Worm (Caenorhabditis elegans) whole organism, mixed stage, embryonic: Measurements from ENCODE around the gene R144.11.

Experiments
- M03D4.4 ChIP-seq: sonication (generic microtip); optimal IDR thresholded peaks from 2 replicates; lab custom pipeline; 2017; ENCODE audit warnings: mild to moderate bottlenecking, missing genetic modification characterization, missing compliant biosample characterization
- blmp-1 ChIP-seq: fragments of 150-350 bp; optimal IDR thresholded peaks from 2 replicates; lab custom pipeline; 2014; ENCODE audit warnings: missing biosample characterization, missing genetic modification characterization
- ceh-39 ChIP-seq: fragments of 150-350 bp; optimal IDR thresholded peaks from 2 replicates; lab custom pipeline; 2014; ENCODE audit warnings: missing biosample characterization, missing genetic modification characterization
- ceh-43 ChIP-seq: fragments of 200-800 bp; sonication (Bioruptor generic); optimal IDR thresholded peaks from 2 replicates; lab custom pipeline; 2018; ENCODE audit warnings: mild to moderate bottlenecking, missing genetic modification characterization, moderate library complexity, missing compliant biosample characterization
- ceh-83 ChIP-seq: fragments of 200-800 bp; sonication (Bioruptor generic); optimal IDR thresholded peaks from 2 replicates; lab custom pipeline; 2018; ENCODE audit warnings: mild to moderate bottlenecking, missing genetic modification characterization, missing compliant biosample characterization
- ces-1 ChIP-seq: fragments of 150-350 bp; optimal IDR thresholded peaks from 2 replicates; lab custom pipeline; 2014; ENCODE audit warnings: missing biosample characterization, missing genetic modification reagents, missing genetic modification characterization
- cnd-1 ChIP-seq: fragments of 200-800 bp; sonication (Bioruptor generic); optimal IDR thresholded peaks from 2 replicates; lab custom pipeline; 2018; ENCODE audit warnings: mild to moderate bottlenecking, missing genetic modification characterization, missing compliant biosample characterization
- drap-1 ChIP-seq: fragments of 200-800 bp; sonication (Bioruptor generic); optimal IDR thresholded peaks from 3 replicates; lab custom pipeline; 2018; ENCODE audit warnings: mild to moderate bottlenecking, missing genetic modification characterization, missing compliant biosample characterization
- elt-1 ChIP-seq: sonication (generic microtip); optimal IDR thresholded peaks from 2 replicates; lab custom pipeline; 2017; ENCODE audit warnings: missing genetic modification characterization, mild to moderate bottlenecking, missing compliant biosample characterization, antibody characterized with exemption, moderate library complexity, borderline replicate concordance; ENCODE audit not compliant: insufficient read depth
- elt-3 ChIP-seq: fragments of 150-350 bp; optimal IDR thresholded peaks from 2 replicates; lab custom pipeline; 2014; ENCODE audit warnings: missing biosample characterization, missing genetic modification characterization
- flh-1 ChIP-seq: fragments of 200-800 bp; sonication (Bioruptor generic); optimal IDR thresholded peaks from 2 replicates; lab custom pipeline; 2018; ENCODE audit warnings: mild to moderate bottlenecking, missing genetic modification characterization, moderate library complexity, missing compliant biosample characterization
- hlh-1 ChIP-seq: fragments of 150-350 bp; optimal IDR thresholded peaks from 2 replicates; lab custom pipeline; 2014; ENCODE audit warnings: missing biosample characterization, missing genetic modification reagents, missing genetic modification characterization
- lin-13 ChIP-seq: fragments of 150-350 bp; optimal IDR thresholded peaks from 2 replicates; lab custom pipeline; 2014; ENCODE audit warnings: missing biosample characterization, missing genetic modification characterization
- lin-32 ChIP-seq: fragments of 200-800 bp; sonication (Bioruptor generic); optimal IDR thresholded peaks from 2 replicates; lab custom pipeline; 2018; ENCODE audit warnings: mild to moderate bottlenecking, missing genetic modification characterization, missing compliant biosample characterization
- mab-5 ChIP-seq: fragments of 150-350 bp; optimal IDR thresholded peaks from 2 replicates; lab custom pipeline; 2014; ENCODE audit warnings: missing biosample characterization, missing genetic modification characterization
- mep-1 ChIP-seq: fragments of 150-350 bp; optimal IDR thresholded peaks from 2 replicates; lab custom pipeline; 2017; ENCODE audit warnings: missing biosample characterization, missing genetic modification reagents, missing genetic modification characterization, inconsistent platforms
- mls-2 ChIP-seq: sonication (generic microtip); optimal IDR thresholded peaks from 2 replicates; lab custom pipeline; 2016; ENCODE audit warnings: mild to moderate bottlenecking, missing genetic modification characterization, moderate library complexity, missing compliant biosample characterization
- nhr-12 ChIP-seq: fragments of 150-350 bp; optimal IDR thresholded peaks from 2 replicates; lab custom pipeline; 2014; ENCODE audit warnings: missing biosample characterization, missing genetic modification characterization
- nhr-2 ChIP-seq: fragments of 150-350 bp; optimal IDR thresholded peaks from 2 replicates; lab custom pipeline; 2014; ENCODE audit warnings: missing biosample characterization, missing genetic modification characterization
- nhr-237 ChIP-seq: fragments of 150-350 bp; optimal IDR thresholded peaks from 2 replicates; lab custom pipeline; 2014; ENCODE audit warnings: missing biosample characterization, missing genetic modification characterization
- nhr-76 ChIP-seq: sonication (generic microtip); optimal IDR thresholded peaks from 2 replicates; lab custom pipeline; 2017; ENCODE audit warnings: missing biosample characterization, missing genetic modification characterization
- sem-2 ChIP-seq: fragments of 200-800 bp; sonication (Bioruptor generic); optimal IDR thresholded peaks from 2 replicates; lab custom pipeline; 2018; ENCODE audit warnings: mild to moderate bottlenecking, missing genetic modification characterization, missing compliant biosample characterization
- sptf-1 ChIP-seq: sonication (generic microtip); optimal IDR thresholded peaks from 2 replicates; lab custom pipeline; 2017; ENCODE audit warnings: mild to moderate bottlenecking, missing genetic modification characterization, moderate library complexity, missing compliant biosample characterization
- unc-120 ChIP-seq: sonication (generic microtip); optimal IDR thresholded peaks from 2 replicates; lab custom pipeline; 2017; ENCODE audit warnings: missing genetic modification characterization, missing compliant biosample characterization; ENCODE audit not compliant: poor library complexity, severe bottlenecking
- unc-39 ChIP-seq: fragments of 150-350 bp; optimal IDR thresholded peaks from 2 replicates; lab custom pipeline; 2014; ENCODE audit warnings: missing biosample characterization, missing genetic modification characterization
- unc-62 ChIP-seq: fragments of 150-350 bp; optimal IDR thresholded peaks from 2 replicates; lab custom pipeline; 2014; ENCODE audit warnings: missing biosample characterization, missing genetic modification reagents, missing genetic modification characterization
- zip-8 ChIP-seq: fragments of 150-350 bp; optimal IDR thresholded peaks from 2 replicates; lab custom pipeline; 2014; ENCODE audit warnings: missing biosample characterization, missing genetic modification characterization
- ztf-11 ChIP-seq: fragments of 150-350 bp; optimal IDR thresholded peaks from 2 replicates; lab custom pipeline; 2014; ENCODE audit warnings: missing biosample characterization, missing genetic modification characterization

The R144.11 gene

DNA sequence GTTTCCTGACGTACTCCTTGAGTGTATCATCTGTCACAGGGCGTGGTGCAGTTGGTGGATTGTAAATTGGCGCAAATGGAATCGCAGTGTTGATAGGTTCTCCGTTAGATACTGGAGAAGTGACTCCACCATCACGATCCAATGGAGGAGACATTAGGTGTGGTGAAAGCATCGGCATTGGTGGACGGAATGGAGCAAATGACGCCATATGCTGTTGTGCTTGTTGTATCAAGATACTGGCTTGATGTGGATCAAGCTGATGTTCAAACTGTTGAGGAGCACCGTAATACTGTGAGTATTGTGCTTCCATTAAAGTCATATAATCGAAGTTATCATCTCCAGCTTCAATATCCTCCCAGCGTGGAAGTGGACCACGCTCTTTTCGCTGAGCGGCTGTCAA, 3.8 kb upstream of the R144.11 start:
- no peak for TF ChIP-seq nhr-76 (tag; lab: Kevin White, UChicago)
- no peak for TF ChIP-seq nhr-2
- no peak for TF ChIP-seq lin-13 (tag; lab: Kevin White, UChicago)
- TF ChIP-seq lin-32, result no peak
- TF ChIP-seq mls-2 (tag; lab: Kevin White, UChicago), result no peak
- TF ChIP-seq flh-1 (GFP tag; lab: Kevin White, UChicago), result no peak
- TF ChIP-seq unc-39 (tag; lab: Kevin White, UChicago), result no peak
- TF ChIP-seq cnd-1, result no peak
- no peak for TF ChIP-seq ceh-43 (GFP tag; lab: Kevin White, UChicago)
- no peak for TF ChIP-seq sem-2 (GFP tag; lab: Kevin White, UChicago)

DNA sequence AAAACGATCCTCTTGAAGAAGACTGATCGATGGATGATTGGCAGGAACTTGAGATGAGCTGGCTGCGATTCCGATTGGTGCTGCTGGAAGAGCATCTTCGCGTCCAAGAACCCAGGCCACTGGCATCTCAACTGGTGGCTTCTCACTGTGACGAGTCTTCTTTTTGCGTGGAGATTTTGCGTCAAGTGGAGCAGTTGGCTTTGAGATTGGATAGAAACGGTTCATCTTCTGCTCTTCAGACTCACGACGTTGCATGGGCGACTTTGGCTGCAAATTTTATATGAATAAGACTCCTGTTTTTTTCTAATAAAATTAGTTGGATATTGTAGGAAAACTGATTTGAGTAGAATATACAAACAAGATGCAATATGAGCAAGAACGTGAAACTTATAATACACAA, 2.1 kb upstream of the R144.11 start:
- no peak for TF ChIP-seq zip-8
- no peak for TF ChIP-seq sem-2 (GFP tag; lab: Kevin White, UChicago)

DNA sequence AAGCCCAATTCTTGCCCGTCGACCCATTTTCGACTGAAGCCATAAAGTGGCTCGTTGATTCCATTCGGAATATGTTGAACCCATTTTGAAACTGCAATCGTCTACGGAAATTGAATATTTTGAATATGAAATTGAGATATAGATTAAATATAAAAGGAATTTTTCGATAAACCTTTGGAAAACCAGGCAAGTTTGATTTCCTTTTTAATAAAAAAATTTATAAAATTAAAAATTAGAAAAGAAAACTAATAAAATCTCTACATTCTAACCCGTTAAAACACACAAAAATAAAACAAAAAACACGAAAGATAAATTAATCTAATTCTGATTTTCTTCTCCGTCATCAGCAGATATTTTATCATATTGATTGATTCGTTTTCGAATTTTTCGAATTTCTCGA, 1.7 kb downstream of the R144.11 start, which contains the start of gene R144.12:
Gene R144.12 (minus strand): TSS at position 101 of the 400 bp plus-strand sequence.
- no peak for TF ChIP-seq elt-3
- no peak for TF ChIP-seq hlh-1 (tag; lab: Kevin White, UChicago)
- no peak for TF ChIP-seq nhr-76 (tag; lab: Kevin White, UChicago)
- no peak for TF ChIP-seq nhr-2
- no peak for TF ChIP-seq blmp-1 (tag; lab: Kevin White, UChicago)
- TF ChIP-seq nhr-237 (tag; lab: Kevin White, UChicago), result no peak
- no peak for TF ChIP-seq mab-5 (tag; lab: Kevin White, UChicago)
- TF ChIP-seq nhr-12 (tag; lab: Kevin White, UChicago), result no peak

- TF ChIP-seq unc-62 (GFP tag; lab: Kevin White, UChicago) (no peak), elt-3 (no peak), sptf-1 (tag; lab: Kevin White, UChicago) (no peak), nhr-237 (tag; lab: Kevin White, UChicago) (no peak), unc-39 (tag; lab: Kevin White, UChicago) (no peak), ceh-39 (no peak), elt-1 (tag; lab: Kevin White, UChicago) (no peak), blmp-1 (tag; lab: Kevin White, UChicago) (no peak), hlh-1 (tag; lab: Kevin White, UChicago) (no peak), M03D4.4 (tag; lab: Kevin White, UChicago) (no peak), cnd-1 (no peak)
- TF ChIP-seq, all 35 proteins: peak for 0
Measured at ce11 chrIII:5004621-5005020, 4.0 kb downstream of the R144.11 start, which contains the start of gene R144.6. R144.6 (minus strand) TSS chrIII:5004721.

DNA sequence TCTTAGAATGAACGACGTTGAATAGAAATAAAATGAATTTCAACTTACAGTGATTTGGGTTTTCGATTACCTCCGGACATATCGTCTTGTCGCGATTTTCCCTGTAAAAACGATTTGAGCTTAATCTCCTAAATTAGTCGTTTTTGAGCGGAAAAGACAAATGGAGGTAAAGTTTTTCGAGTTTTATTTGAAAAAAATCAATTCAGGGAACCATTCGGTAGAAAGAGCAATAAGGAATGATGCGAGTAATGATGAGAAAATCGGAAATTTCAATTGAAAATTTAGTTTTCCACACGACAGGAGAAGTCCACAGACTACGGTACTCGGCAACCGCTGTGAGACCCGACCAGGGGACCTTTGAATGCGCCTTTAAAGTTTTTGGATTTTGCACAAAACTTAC, 6.4 kb downstream of the R144.11 start, which contains the start of gene R144.10:
Gene R144.10 (minus strand): TSS at position 101 of the 400 bp plus-strand sequence.
- TF ChIP-seq ces-1 (GFP tag; lab: Kevin White, UChicago), result no peak
- no peak for TF ChIP-seq ceh-83 (GFP tag; lab: Kevin White, UChicago)
- no peak for TF ChIP-seq hlh-1 (tag; lab: Kevin White, UChicago)
- no peak for TF ChIP-seq nhr-237 (tag; lab: Kevin White, UChicago)
- TF ChIP-seq lin-32, result no peak
- TF ChIP-seq nhr-76 (tag; lab: Kevin White, UChicago), result no peak
- no peak for TF ChIP-seq zip-8
- no peak for TF ChIP-seq ztf-11 (tag; lab: Kevin White, UChicago)
- TF ChIP-seq ceh-43 (GFP tag; lab: Kevin White, UChicago), result no peak
- no peak for TF ChIP-seq unc-120 (tag; lab: Kevin White, UChicago)
- no peak for TF ChIP-seq nhr-2
- TF ChIP-seq drap-1 (GFP tag; lab: Kevin White, UChicago), result no peak

DNA sequence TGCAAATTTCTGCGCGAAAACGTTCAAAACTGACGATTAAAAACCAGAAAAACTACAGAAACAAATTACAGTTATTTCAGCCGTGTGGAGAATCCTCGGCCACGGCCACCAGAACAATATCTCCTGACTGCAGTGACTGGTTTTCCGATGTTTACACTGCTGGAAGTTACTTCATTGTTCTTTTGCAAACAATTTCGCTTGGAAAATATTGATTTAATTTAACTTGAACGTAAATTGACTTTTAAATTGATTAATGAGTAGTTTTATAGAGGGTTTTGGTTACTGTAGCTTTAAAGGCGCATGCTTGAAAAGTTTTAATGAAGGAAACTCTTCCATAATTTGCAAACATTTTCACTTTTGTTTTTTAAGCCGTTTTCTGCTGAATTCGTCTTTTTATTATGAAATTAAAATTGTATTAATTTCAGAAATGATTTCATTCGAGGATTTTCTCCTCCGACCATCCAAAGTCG, 9.6 kb downstream of the R144.11 start, which contains the start of gene smcr-8:
Gene smcr-8 (plus strand): TSS at position 420 of the 470 bp plus-strand sequence.
- TF ChIP-seq M03D4.4 (tag; lab: Kevin White, UChicago), result no peak
- no peak for TF ChIP-seq blmp-1 (tag; lab: Kevin White, UChicago)
- no peak for TF ChIP-seq mep-1 (tag; lab: Kevin White, UChicago)
- no peak for TF ChIP-seq zip-8
- TF ChIP-seq sptf-1 (tag; lab: Kevin White, UChicago), result no peak
- no peak for TF ChIP-seq ceh-39
- TF ChIP-seq lin-32, result no peak
- TF ChIP-seq hlh-1 (tag; lab: Kevin White, UChicago), result no peak
- no peak for TF ChIP-seq cnd-1
- TF ChIP-seq sem-2 (GFP tag; lab: Kevin White, UChicago), result no peak
